Worm (Caenorhabditis elegans) whole organism, young adult: Measurements from ENCODE around the gene gly-14.
A peak's percentile ranks its signal among the peaks of the same experiment; 100 is the strongest.

Source experiments
- B0261.1 ChIP-seq: sonication (generic microtip); optimal IDR thresholded peaks from 2 replicates; lab custom pipeline; 2016; ENCODE audit warnings: mild to moderate bottlenecking, missing genetic modification characterization, moderate library complexity, missing compliant biosample characterization
- C17E4.6 ChIP-seq: fragments of 200-800 bp; sonication (Bioruptor generic); IDR thresholded peaks from 2 replicates; pipeline ENCODE4 v1.3.6; 2022; ENCODE audit warnings: missing genetic modification reagents, missing genetic modification characterization, missing compliant biosample characterization
- F22D6.2 ChIP-seq: sonication (generic microtip); optimal IDR thresholded peaks from 2 replicates; lab custom pipeline; 2016; ENCODE audit warnings: mild to moderate bottlenecking, missing genetic modification characterization, missing compliant biosample characterization
- F23B12.7 ChIP-seq: sonication (generic microtip); optimal IDR thresholded peaks from 2 replicates; lab custom pipeline; 2017; ENCODE audit warnings: missing genetic modification characterization, mild to moderate bottlenecking, missing compliant biosample characterization, antibody characterized with exemption, moderate library complexity; ENCODE audit not compliant: insufficient read depth
- F39B2.1 ChIP-seq: fragments of 200-800 bp; sonication (Bioruptor generic); IDR thresholded peaks from 2 replicates; pipeline ENCODE4 v1.3.6; 2022; ENCODE audit warnings: missing genetic modification reagents, missing genetic modification characterization, missing compliant biosample characterization
- F52B5.7 ChIP-seq: sonication (generic microtip); optimal IDR thresholded peaks from 2 replicates; lab custom pipeline; 2016; ENCODE audit warnings: mild to moderate bottlenecking, missing genetic modification characterization, missing compliant biosample characterization
- K11D2.4 ChIP-seq: fragments of 200-800 bp; sonication (Bioruptor generic); IDR thresholded peaks from 2 replicates; pipeline ENCODE4 v1.3.6; 2022; ENCODE audit warnings: missing genetic modification reagents, missing genetic modification characterization, missing compliant biosample characterization
- Y79H2A.3 ChIP-seq: fragments of 200-800 bp; sonication (Bioruptor generic); conservative IDR thresholded peaks from 2 replicates; pipeline ENCODE4 v1.3.6; 2022; ENCODE audit warnings: missing genetic modification reagents, missing genetic modification characterization, missing compliant biosample characterization
- ZK185.1 ChIP-seq: sonication (generic microtip); optimal IDR thresholded peaks from 2 replicates; lab custom pipeline; 2016; ENCODE audit warnings: mild to moderate bottlenecking, missing genetic modification characterization, missing compliant biosample characterization; ENCODE audit not compliant: poor library complexity, severe bottlenecking
- aptf-3 ChIP-seq: fragments of 200-800 bp; sonication (Bioruptor generic); IDR thresholded peaks from 2 replicates; pipeline ENCODE4 v1.3.6; 2022; ENCODE audit warnings: missing genetic modification characterization, missing compliant biosample characterization
- athp-1 ChIP-seq: sonication (generic microtip); optimal IDR thresholded peaks from 2 replicates; lab custom pipeline; 2017; ENCODE audit warnings: mild to moderate bottlenecking, missing genetic modification characterization, missing compliant biosample characterization
- bed-1 ChIP-seq: fragments of 200-800 bp; sonication (Bioruptor generic); IDR thresholded peaks from 2 replicates; pipeline ENCODE4 v1.3.6; 2022; ENCODE audit warnings: missing genetic modification reagents, missing genetic modification characterization, missing compliant biosample characterization
- ccch-3 ChIP-seq: fragments of 200-800 bp; sonication (Bioruptor generic); optimal IDR thresholded peaks from 2 replicates; lab custom pipeline; 2018; ENCODE audit warnings: mild to moderate bottlenecking, missing genetic modification characterization, missing compliant biosample characterization
- cebp-2 ChIP-seq: fragments of 200-800 bp; sonication (Bioruptor generic); IDR thresholded peaks from 2 replicates; pipeline ENCODE4 v1.3.6; 2022; ENCODE audit warnings: missing genetic modification characterization, missing compliant biosample characterization
- ceh-100 ChIP-seq: fragments of 200-800 bp; sonication (Bioruptor generic); IDR thresholded peaks from 2 replicates; pipeline ENCODE4 v1.3.6; 2022; ENCODE audit warnings: missing genetic modification reagents, missing genetic modification characterization, missing compliant biosample characterization
- ceh-27 ChIP-seq: fragments of 200-800 bp; sonication (Bioruptor generic); optimal IDR thresholded peaks from 2 replicates; lab custom pipeline; 2018; ENCODE audit warnings: mild to moderate bottlenecking, missing genetic modification characterization, moderate library complexity, missing compliant biosample characterization
- chd-7 ChIP-seq: sonication (generic microtip); optimal IDR thresholded peaks from 2 replicates; lab custom pipeline; 2016; ENCODE audit warnings: mild to moderate bottlenecking, missing genetic modification characterization, moderate library complexity, missing compliant biosample characterization
- dox-1 ChIP-seq: fragments of 200-800 bp; sonication (Bioruptor generic); IDR thresholded peaks from 2 replicates; pipeline ENCODE4 v1.3.6; 2022; ENCODE audit warnings: missing genetic modification reagents, missing genetic modification characterization, missing compliant biosample characterization
- dpff-1 ChIP-seq: sonication (generic microtip); optimal IDR thresholded peaks from 2 replicates; lab custom pipeline; 2017; ENCODE audit warnings: mild to moderate bottlenecking, missing genetic modification characterization, missing compliant biosample characterization
- egl-18 ChIP-seq: fragments of 200-800 bp; sonication (Bioruptor generic); IDR thresholded peaks from 2 replicates; pipeline ENCODE4 v1.3.6; 2022; ENCODE audit warnings: missing genetic modification reagents, missing genetic modification characterization, missing compliant biosample characterization
- him-1 ChIP-seq: sonication (generic microtip); optimal IDR thresholded peaks from 2 replicates; lab custom pipeline; 2016; ENCODE audit warnings: missing genotype, missing genetic modification reagents, missing genetic modification characterization, missing compliant biosample characterization
- hlh-12 ChIP-seq: sonication (generic microtip); optimal IDR thresholded peaks from 2 replicates; lab custom pipeline; 2016; ENCODE audit warnings: missing genetic modification characterization, missing compliant biosample characterization
- hrde-1 ChIP-seq: sonication (generic microtip); optimal IDR thresholded peaks from 2 replicates; lab custom pipeline; 2016; ENCODE audit warnings: missing genetic modification characterization, mild to moderate bottlenecking, missing compliant biosample characterization, moderate library complexity, missing genotype, missing genetic modification reagents, borderline replicate concordance
- let-607 ChIP-seq, 2 experiments: fragments of 200-800 bp in 1 of 2; sonication (Bioruptor generic) in 1 of 2; sonication (generic microtip) in 1 of 2; optimal IDR thresholded peaks; 2 replicates each; lab custom pipeline; 2016 to 2018; ENCODE audit warnings: mild to moderate bottlenecking in 2 of 2, missing compliant biosample characterization in 2 of 2, missing genetic modification characterization in 2 of 2, moderate library complexity in 2 of 2, missing genotype in 1 of 2
- lin-35 ChIP-seq, 3 experiments: fragments of 150-350 bp in 2 of 3; sonication (generic microtip) in 1 of 3; optimal IDR thresholded peaks; 2 replicates each; lab custom pipeline; 2014 to 2018; ENCODE audit warnings: missing biosample characterization in 3 of 3, missing genetic modification characterization in 3 of 3, missing genetic modification reagents in 3 of 3
- lsl-1 ChIP-seq: fragments of 200-800 bp; sonication (Bioruptor generic); optimal IDR thresholded peaks from 2 replicates; lab custom pipeline; 2018; ENCODE audit warnings: mild to moderate bottlenecking, missing genetic modification characterization, moderate library complexity, missing compliant biosample characterization
- lsy-27 ChIP-seq: sonication (generic microtip); optimal IDR thresholded peaks from 2 replicates; lab custom pipeline; 2017; ENCODE audit warnings: missing genetic modification characterization, mild to moderate bottlenecking, missing compliant biosample characterization, antibody characterized with exemption, missing genotype, borderline replicate concordance; ENCODE audit not compliant: insufficient read depth
- madf-3 ChIP-seq: fragments of 200-800 bp; sonication (Bioruptor generic); IDR thresholded peaks from 2 replicates; pipeline ENCODE4 v1.3.6; 2022; ENCODE audit warnings: missing genetic modification reagents, missing genetic modification characterization, missing compliant biosample characterization
- madf-6 ChIP-seq: fragments of 200-800 bp; sonication (Bioruptor generic); IDR thresholded peaks from 2 replicates; pipeline ENCODE4 v1.3.6; 2022; ENCODE audit warnings: missing genetic modification reagents, missing genetic modification characterization, missing compliant biosample characterization
- mes-4 ChIP-seq: sonication (generic microtip); optimal IDR thresholded peaks from 2 replicates; lab custom pipeline; 2016; ENCODE audit warnings: missing genotype, missing genetic modification characterization, missing compliant biosample characterization
- mxl-1 ChIP-seq: sonication (generic microtip); optimal IDR thresholded peaks from 2 replicates; lab custom pipeline; 2016; ENCODE audit warnings: missing genetic modification characterization, missing compliant biosample characterization
- nfya-2 ChIP-seq: fragments of 200-800 bp; sonication (Bioruptor generic); IDR thresholded peaks from 2 replicates; pipeline ENCODE4 v1.3.6; 2022; ENCODE audit warnings: missing genetic modification reagents, missing genetic modification characterization, missing compliant biosample characterization
- nfyb-1 ChIP-seq: fragments of 200-800 bp; sonication (Bioruptor generic); IDR thresholded peaks from 2 replicates; pipeline ENCODE4 v1.3.6; 2022; ENCODE audit warnings: missing genetic modification reagents, missing genetic modification characterization, missing compliant biosample characterization
- nhr-179 ChIP-seq: sonication (generic microtip); optimal IDR thresholded peaks from 2 replicates; lab custom pipeline; 2016; ENCODE audit warnings: mild to moderate bottlenecking, missing genetic modification characterization, missing compliant biosample characterization
- nhr-27 ChIP-seq: fragments of 200-800 bp; sonication (Bioruptor generic); optimal IDR thresholded peaks from 2 replicates; lab custom pipeline; 2018; ENCODE audit warnings: mild to moderate bottlenecking, missing genetic modification characterization, moderate library complexity, missing compliant biosample characterization
- pha-4 ChIP-seq: fragments of 150-350 bp; sonication (generic microtip); optimal IDR thresholded peaks from 2 replicates; lab custom pipeline; 2014; ENCODE audit warnings: missing biosample characterization, missing genetic modification reagents, missing genetic modification characterization
- repo-1 ChIP-seq: sonication (generic microtip); optimal IDR thresholded peaks from 2 replicates; lab custom pipeline; 2017; ENCODE audit warnings: mild to moderate bottlenecking, missing genetic modification characterization, missing compliant biosample characterization
- rpc-1 ChIP-seq, 2 experiments: fragments of 150-350 bp in 1 of 2; sonication (generic microtip) in 1 of 2; optimal IDR thresholded peaks; 2 replicates each; lab custom pipeline; 2014 to 2018; ENCODE audit warnings: missing biosample characterization in 1 of 2, missing genetic modification characterization in 1 of 2, missing genetic modification reagents in 1 of 2, missing genotype in 1 of 2
- sdz-38 ChIP-seq: sonication (generic microtip); optimal IDR thresholded peaks from 2 replicates; lab custom pipeline; 2016; ENCODE audit warnings: missing genotype, missing genetic modification characterization, missing compliant biosample characterization
- snpc-3.4 ChIP-seq: sonication (generic microtip); optimal IDR thresholded peaks from 2 replicates; lab custom pipeline; 2017; ENCODE audit warnings: missing genetic modification characterization, mild to moderate bottlenecking, missing compliant biosample characterization, antibody characterized with exemption, moderate library complexity, missing genotype, missing genetic modification reagents
- somi-1 ChIP-seq: fragments of 200-800 bp; sonication (Bioruptor generic); optimal IDR thresholded peaks from 2 replicates; lab custom pipeline; 2018; ENCODE audit warnings: mild to moderate bottlenecking, missing genetic modification characterization, missing compliant biosample characterization
- zim-3 ChIP-seq: sonication (generic microtip); optimal IDR thresholded peaks from 2 replicates; lab custom pipeline; 2017; ENCODE audit warnings: mild to moderate bottlenecking, missing genetic modification characterization, moderate library complexity, missing compliant biosample characterization
- ztf-22 ChIP-seq: fragments of 200-800 bp; sonication (Bioruptor generic); optimal IDR thresholded peaks from 2 replicates; lab custom pipeline; 2018; ENCODE audit warnings: mild to moderate bottlenecking, missing genetic modification characterization, moderate library complexity, missing compliant biosample characterization
- ztf-3 ChIP-seq: fragments of 200-800 bp; sonication (Bioruptor generic); optimal IDR thresholded peaks from 2 replicates; lab custom pipeline; 2018; ENCODE audit warnings: mild to moderate bottlenecking, missing genetic modification characterization, missing compliant biosample characterization

The gly-14 gene

DNA sequence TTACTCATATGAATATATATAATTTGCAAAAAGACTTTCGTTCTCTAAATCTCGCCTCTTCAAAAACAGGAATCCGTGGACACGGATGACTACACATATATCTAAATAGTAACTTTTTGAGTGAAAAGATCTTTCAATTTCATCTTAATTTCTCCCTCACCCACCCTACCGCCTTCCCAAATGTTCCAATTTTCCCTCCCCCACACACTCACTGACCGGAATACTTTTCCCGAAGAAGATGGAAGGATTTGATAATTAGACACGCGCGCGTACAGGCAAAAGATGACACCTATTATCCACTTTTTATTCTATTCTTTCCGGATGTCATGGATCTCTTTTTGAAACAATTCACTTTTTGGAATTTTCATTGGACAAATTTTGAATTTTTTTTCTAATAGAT, 12.1 kb downstream of the gly-14 start:
- TF ChIP-seq K11D2.4 (no peak), F22D6.2 (tag; lab: Kevin White, UChicago) (no peak), ceh-100 (GFP tag; lab: Robert Waterston, UW) (no peak), chd-7 (tag; lab: Kevin White, UChicago) (no peak), egl-18 (no peak), F52B5.7 (tag; lab: Kevin White, UChicago) (no peak), C17E4.6 (no peak), him-1 (no peak), athp-1 (tag; lab: Kevin White, UChicago) (no peak), hrde-1 (tag; lab: Kevin White, UChicago) (no peak), nfya-2 (GFP tag; lab: Robert Waterston, UW) (no peak), let-607 (tag; optimal IDR thresholded peaks at IDR 0.05; lab: Kevin White, UChicago) (no peak), repo-1 (tag; lab: Kevin White, UChicago) (no peak), lin-35 (GFP tag; optimal IDR thresholded peaks at IDR 0.05; lab: Kevin White, UChicago) (no peak), hlh-12 (tag; lab: Kevin White, UChicago) (no peak), aptf-3 (GFP tag; lab: Robert Waterston, UW) (no peak), F23B12.7 (tag; lab: Kevin White, UChicago) (no peak), zim-3 (no peak), cebp-2 (GFP tag; lab: Robert Waterston, UW) (no peak), nfyb-1 (GFP tag; lab: Robert Waterston, UW) (no peak)
- TF ChIP-seq, all 124 proteins: peak for 0

- TF ChIP-seq nhr-179 (tag; lab: Kevin White, UChicago): no peak
- no peak for TF ChIP-seq lsy-27 (tag; lab: Kevin White, UChicago)
- no peak for TF ChIP-seq bed-1 (GFP tag; lab: Robert Waterston, UW)
- TF ChIP-seq ztf-3: no peak
- TF ChIP-seq dox-1 (GFP tag; lab: Robert Waterston, UW): no peak
- no peak for TF ChIP-seq sdz-38 (tag; lab: Kevin White, UChicago)
- no peak for TF ChIP-seq zim-3
- TF ChIP-seq lsl-1 (GFP tag; lab: Kevin White, UChicago): no peak
- TF ChIP-seq ZK185.1 (tag; lab: Kevin White, UChicago): no peak
- TF ChIP-seq madf-6 (GFP tag; lab: Robert Waterston, UW): no peak
- no peak for TF ChIP-seq nhr-27 (tag; lab: Kevin White, UChicago)
These were observed 12.8 kb downstream of the gly-14 start for ce11 chrIII:3480236-3480635.

DNA sequence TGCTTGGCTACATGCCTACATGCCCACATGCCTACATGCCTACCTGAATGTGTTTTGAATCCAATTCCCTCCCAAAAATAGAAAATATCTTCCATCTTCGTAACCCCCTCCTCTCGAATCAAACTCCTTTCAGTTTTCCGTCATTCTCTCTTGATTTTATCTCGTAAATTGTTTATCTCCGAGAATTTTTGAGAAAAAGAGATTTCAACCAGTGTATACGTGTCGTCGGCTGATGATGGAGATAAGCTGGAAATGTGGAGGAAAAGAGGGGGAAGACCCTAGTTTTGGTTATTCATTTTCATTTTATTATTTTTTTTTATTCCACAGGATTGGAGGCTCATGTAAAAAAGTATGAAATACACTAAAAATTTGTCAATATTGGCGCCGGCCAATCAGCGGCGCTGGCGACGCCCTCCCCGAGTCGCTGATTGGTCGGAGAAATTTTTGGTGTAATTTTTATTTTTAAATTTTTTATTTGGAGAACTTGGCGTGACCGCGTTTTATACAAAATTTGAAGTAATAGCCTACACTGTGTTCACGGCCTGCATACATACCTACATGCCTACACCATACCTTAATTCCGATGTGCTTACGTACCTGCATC, 14.1 kb downstream of the gly-14 start:
- TF ChIP-seq nfyb-1 (GFP tag; lab: Robert Waterston, UW) (0 out of 2 replicates have a peak, but pooled peaks have one; percentile 35), snpc-3.4 (tag; lab: Kevin White, UChicago) (no peak)

- no peak for TF ChIP-seq madf-3 (GFP tag; lab: Robert Waterston, UW)
- TF ChIP-seq dpff-1 (tag; lab: Kevin White, UChicago): no peak
- TF ChIP-seq rpc-1 (optimal IDR thresholded peaks at IDR 0.05; lab: Kevin White, UChicago): no peak
- no peak for TF ChIP-seq rpc-1 (tag; optimal IDR thresholded peaks at IDR 0.05; lab: Kevin White, UChicago)
- no peak for TF ChIP-seq athp-1 (tag; lab: Kevin White, UChicago)
- no peak for TF ChIP-seq Y79H2A.3 (GFP tag; lab: Robert Waterston, UW)
- TF ChIP-seq madf-6 (GFP tag; lab: Robert Waterston, UW): no peak
- TF ChIP-seq B0261.1 (tag; lab: Kevin White, UChicago): no peak
- no peak for TF ChIP-seq mxl-1 (tag; lab: Kevin White, UChicago)
- no peak for TF ChIP-seq somi-1
- no peak for TF ChIP-seq mes-4 (tag; lab: Kevin White, UChicago)
- TF ChIP-seq ceh-27 (GFP tag; lab: Kevin White, UChicago): no peak
- no peak for TF ChIP-seq let-607 (tag; optimal IDR thresholded peaks at IDR 0.05; lab: Kevin White, UChicago)
- no peak for TF ChIP-seq ccch-3 (GFP tag; lab: Kevin White, UChicago)
- no peak for TF ChIP-seq ztf-22 (GFP tag; lab: Kevin White, UChicago)
- TF ChIP-seq pha-4 (tag; lab: Kevin White, UChicago): no peak
- no peak for TF ChIP-seq F39B2.1 (GFP tag; lab: Robert Waterston, UW)
These were observed 15.7 kb downstream of the gly-14 start for ce11 chrIII:3477375-3477774.
